Worm (Caenorhabditis elegans) whole organism, midembryonic: ENCODE data around the gene T07G12.5.

ENCODE experiments used
- T22C8.4 ChIP-seq: fragments of 200-800 bp; sonication (Bioruptor generic); IDR thresholded peaks from 2 replicates; pipeline ENCODE4 v1.3.6; 2022; ENCODE audit warnings: missing genetic modification characterization, missing compliant biosample characterization
- cog-1 ChIP-seq: sonication (generic microtip); optimal IDR thresholded peaks from 2 replicates; lab custom pipeline; 2016; ENCODE audit warnings: missing genetic modification characterization, missing compliant biosample characterization
- flt-1 ChIP-seq: fragments of 200-800 bp; sonication (Bioruptor generic); IDR thresholded peaks from 2 replicates; pipeline ENCODE4 v1.3.6; 2022; ENCODE audit warnings: missing genetic modification characterization, missing compliant biosample characterization
- klf-2 ChIP-seq: fragments of 200-800 bp; sonication (Bioruptor generic); conservative IDR thresholded peaks from 2 replicates; pipeline ENCODE4 v1.3.6; 2022; ENCODE audit warnings: missing genetic modification reagents, missing genetic modification characterization, missing compliant biosample characterization
- med-1 ChIP-seq: sonication (generic microtip); optimal IDR thresholded peaks from 2 replicates; lab custom pipeline; 2017; ENCODE audit warnings: missing genetic modification characterization, mild to moderate bottlenecking, missing compliant biosample characterization, antibody characterized with exemption, missing genetic modification reagents; ENCODE audit not compliant: insufficient read depth
- tab-1 ChIP-seq: fragments of 200-800 bp; sonication (Bioruptor generic); IDR thresholded peaks from 2 replicates; pipeline ENCODE4 v1.3.6; 2022; ENCODE audit warnings: missing genetic modification characterization, missing compliant biosample characterization
- ztf-23 ChIP-seq: fragments of 200-800 bp; sonication (Bioruptor generic); IDR thresholded peaks from 2 replicates; pipeline ENCODE4 v1.3.6; 2022; ENCODE audit warnings: missing genetic modification reagents, missing genetic modification characterization, missing compliant biosample characterization
- ztf-29 ChIP-seq: fragments of 200-800 bp; sonication (Bioruptor generic); IDR thresholded peaks from 2 replicates; pipeline ENCODE4 v1.3.6; 2022; ENCODE audit warnings: missing genetic modification reagents, missing genetic modification characterization, missing compliant biosample characterization

ce11 chrIV:10589072-10589471 is 44.1 kb upstream of the T07G12.5 start, which contains the start of gene C43F9.4:
- no peak for TF ChIP-seq cog-1
- no peak for TF ChIP-seq T22C8.4
- no peak for TF ChIP-seq flt-1 (GFP tag; lab: Robert Waterston, UW)
- TF ChIP-seq tab-1 (GFP tag; lab: Robert Waterston, UW): no peak
- TF ChIP-seq klf-2 (GFP tag; lab: Robert Waterston, UW): no peak
- TF ChIP-seq ztf-23 (GFP tag; lab: Robert Waterston, UW): no peak
- no peak for TF ChIP-seq med-1 (GFP tag; lab: Kevin White, UChicago)
- TF ChIP-seq ztf-29 (GFP tag; lab: Robert Waterston, UW): no peak
